Worm (Caenorhabditis elegans): Measurements from ENCODE around the gene srbc-1.

DNA sequence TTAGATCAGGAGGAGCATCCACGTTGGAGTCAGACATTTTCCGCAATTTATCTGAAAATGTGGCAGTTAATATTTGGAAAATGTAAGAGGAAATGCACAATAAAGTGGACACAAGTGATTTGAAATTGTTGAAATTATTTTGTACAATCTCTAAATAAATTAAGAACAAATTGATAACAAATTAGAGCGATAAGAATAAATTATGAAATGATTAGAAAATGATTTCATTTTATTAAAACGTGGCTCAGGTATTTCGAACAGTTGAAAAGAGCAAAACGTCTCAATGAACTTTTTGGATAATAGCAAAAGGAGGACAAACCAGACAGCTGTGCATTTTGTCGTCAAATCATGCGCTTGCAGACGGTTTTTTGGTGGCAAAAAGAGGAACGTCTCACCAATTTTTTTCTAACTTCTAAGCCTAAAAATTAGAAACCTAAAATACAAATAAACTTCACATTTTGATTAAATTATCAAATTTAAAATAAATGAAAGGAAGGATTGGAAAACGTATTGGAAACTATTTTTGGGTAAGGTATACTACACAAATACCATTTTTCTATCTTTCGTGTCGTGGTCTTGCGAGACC lies 44.7 kb upstream of the srbc-1 start, which contains the start of gene fbxa-65:
- TF ChIP-seq elt-3 (tag; optimal IDR thresholded peaks at IDR 0.05) (no peak), pha-4 (tag; optimal IDR thresholded peaks at IDR 0.05) (no peak), snpc-4 (tag; optimal IDR thresholded peaks at IDR 0.05) (no peak), ceh-82 (tag; optimal IDR thresholded peaks at IDR 0.05) (no peak)
